Worm (Caenorhabditis elegans): ENCODE results near the gene srh-88.

DNA sequence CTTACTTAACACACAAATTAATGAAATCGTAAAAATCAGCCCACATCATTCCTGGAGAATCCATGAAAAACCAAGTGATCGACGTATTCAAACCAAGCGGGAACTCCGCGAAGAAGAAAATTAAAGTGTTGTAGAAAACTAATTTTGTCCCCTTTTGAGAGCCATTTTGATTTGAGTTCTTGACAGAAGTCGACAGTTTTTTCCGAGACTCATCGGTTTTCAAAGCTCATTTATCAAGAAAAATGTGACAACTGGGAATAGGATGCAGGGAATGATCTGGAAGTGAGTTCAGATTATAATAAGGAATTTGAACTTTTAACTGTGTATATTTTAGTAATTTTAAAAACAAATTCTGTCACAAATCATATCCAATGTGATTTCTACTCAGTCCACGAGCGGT, 46.7 kb upstream of the srh-88 start, which contains the start of gene srw-135:
- no peak for TF ChIP-seq mep-1 (tag; optimal IDR thresholded peaks at IDR 0.05)
- TF ChIP-seq fos-1 (tag; optimal IDR thresholded peaks at IDR 0.05), result no peak
- TF ChIP-seq lim-7 (GFP tag; IDR thresholded peaks at IDR 0.05), result no peak
- no peak for TF ChIP-seq ztf-11 (tag; optimal IDR thresholded peaks at IDR 0.05)
- no peak for TF ChIP-seq php-3 (GFP tag; IDR thresholded peaks at IDR 0.05)
- no peak for TF ChIP-seq lin-29 (GFP tag; IDR thresholded peaks at IDR 0.05)

All from whole organism, L4 larva.